Fruit fly (Drosophila melanogaster) whole organism, pupa: Measurements from ENCODE around the gene CG1943.

Source experiments
- CG32121 ChIP-seq: fragments of 200-800 bp; sonication (Bioruptor generic); IDR thresholded peaks from 2 replicates; pipeline ENCODE4 v1.3.6; 2022; ENCODE audit warnings: missing biosample characterization, missing genetic modification characterization
- CG8301 ChIP-seq: fragments of 200-800 bp; sonication (Bioruptor generic); optimal IDR thresholded peaks from 2 replicates; lab custom pipeline; 2018; ENCODE audit warnings: missing biosample characterization, mild to moderate bottlenecking, missing genetic modification characterization
- EcR ChIP-seq: fragments of 200-800 bp; sonication (Bioruptor generic); optimal IDR thresholded peaks from 3 replicates; lab custom pipeline; 2019; ENCODE audit warnings: missing biosample characterization, missing genetic modification characterization, mild to moderate bottlenecking, moderate library complexity, missing genetic modification reagents
- Pif1B ChIP-seq: fragments of 200-800 bp; sonication (Bioruptor generic); optimal IDR thresholded peaks from 3 replicates; lab custom pipeline; 2016; ENCODE audit warnings: missing biosample characterization, missing genetic modification characterization
- fd96Ca ChIP-seq: fragments of 200-800 bp; sonication (Bioruptor generic); IDR thresholded peaks from 3 replicates; pipeline ENCODE4 v1.3.6; 2022; ENCODE audit warnings: missing biosample characterization, missing genetic modification characterization

DNA sequence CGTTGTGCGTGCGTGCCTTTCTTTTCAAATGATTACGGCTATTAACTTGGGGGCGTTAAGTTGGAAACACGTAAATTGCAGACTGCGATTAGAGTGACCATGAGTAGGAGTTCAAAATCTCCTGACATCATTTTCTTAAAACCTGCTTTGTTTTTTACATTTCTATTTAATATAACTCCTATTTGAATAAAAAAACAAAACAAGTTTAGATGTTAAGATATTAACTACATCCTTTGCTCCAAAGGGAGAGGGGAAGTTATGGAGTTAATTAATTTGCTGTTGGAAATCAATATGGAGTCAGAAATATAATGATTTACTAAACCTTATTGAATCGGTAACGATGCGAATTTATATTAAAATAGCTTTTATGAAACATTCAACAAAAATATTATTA, 11.3 kb downstream of the CG1943 start, which contains the start of gene Tailor:
- TF ChIP-seq Pif1B (GFP tag; lab: Kevin White, UChicago) (no peak), CG32121 (GFP tag; lab: Robert Waterston, UW) (no peak), EcR (GFP tag; lab: Kevin White, UChicago) (no peak), CG8301 (no peak), fd96Ca (GFP tag; lab: Robert Waterston, UW) (no peak)
